Worm (Caenorhabditis elegans) whole organism, L2 larva: ENCODE results near the gene rpt-6.

Experiments
- C34F6.9 ChIP-seq: fragments of 150-350 bp; optimal IDR thresholded peaks from 2 replicates; lab custom pipeline; 2014; ENCODE audit warnings: missing biosample characterization, missing genetic modification characterization
- F13H6.1 ChIP-seq: sonication (generic microtip); optimal IDR thresholded peaks from 2 replicates; lab custom pipeline; 2016; ENCODE audit warnings: missing genetic modification characterization, missing compliant biosample characterization
- R02D3.7 ChIP-seq: fragments of 150-350 bp; optimal IDR thresholded peaks from 2 replicates; lab custom pipeline; 2014; ENCODE audit warnings: missing biosample characterization, missing genetic modification characterization
- Y55F3AM.14 ChIP-seq: fragments of 200-800 bp; sonication (Bioruptor generic); optimal IDR thresholded peaks from 2 replicates; lab custom pipeline; 2018; ENCODE audit warnings: mild to moderate bottlenecking, missing genetic modification characterization, missing compliant biosample characterization
- ZK546.5 ChIP-seq: sonication (generic microtip); optimal IDR thresholded peaks from 2 replicates; lab custom pipeline; 2017; ENCODE audit warnings: missing biosample characterization, missing genetic modification characterization
- alr-1 ChIP-seq: fragments of 150-350 bp; optimal IDR thresholded peaks from 2 replicates; lab custom pipeline; 2014; ENCODE audit warnings: missing biosample characterization, missing genetic modification characterization
- ceh-16 ChIP-seq: fragments of 150-350 bp; optimal IDR thresholded peaks from 2 replicates; lab custom pipeline; 2014; ENCODE audit warnings: missing biosample characterization, missing genetic modification characterization
- ceh-82 ChIP-seq: fragments of 150-350 bp; optimal IDR thresholded peaks from 2 replicates; lab custom pipeline; 2014; ENCODE audit warnings: missing biosample characterization, missing genetic modification characterization
- crh-2 ChIP-seq: sonication (generic microtip); optimal IDR thresholded peaks from 2 replicates; lab custom pipeline; 2017; ENCODE audit warnings: missing biosample characterization, missing genetic modification characterization
- dmd-4 ChIP-seq: sonication (generic microtip); optimal IDR thresholded peaks from 2 replicates; lab custom pipeline; 2017; ENCODE audit warnings: missing biosample characterization, missing genetic modification characterization
- elt-1 ChIP-seq: fragments of 150-350 bp; optimal IDR thresholded peaks from 2 replicates; lab custom pipeline; 2014; ENCODE audit warnings: missing biosample characterization, missing genetic modification characterization
- elt-3 ChIP-seq: sonication (generic microtip); optimal IDR thresholded peaks from 2 replicates; lab custom pipeline; 2017; ENCODE audit warnings: missing biosample characterization, missing genetic modification characterization
- lin-11 ChIP-seq: fragments of 150-350 bp; sonication (generic microtip); optimal IDR thresholded peaks from 2 replicates; lab custom pipeline; 2014; ENCODE audit warnings: missing biosample characterization, missing genetic modification characterization, inconsistent platforms, mixed read lengths
- lin-39 ChIP-seq: fragments of 150-350 bp; optimal IDR thresholded peaks from 2 replicates; lab custom pipeline; 2014; ENCODE audit warnings: missing biosample characterization, missing genetic modification reagents, missing genetic modification characterization
- lsy-2 ChIP-seq, 2 experiments: fragments of 150-350 bp in 1 of 2; sonication (generic microtip) in 1 of 2; optimal IDR thresholded peaks; 2 replicates each; lab custom pipeline; 2014 to 2017; ENCODE audit warnings: missing biosample characterization in 2 of 2, missing genetic modification characterization in 2 of 2
- mab-5 ChIP-seq: fragments of 150-350 bp; optimal IDR thresholded peaks from 2 replicates; lab custom pipeline; 2014; ENCODE audit warnings: missing biosample characterization, missing genetic modification characterization
- mbf-1 ChIP-seq: sonication (generic microtip); optimal IDR thresholded peaks from 2 replicates; lab custom pipeline; 2017; ENCODE audit warnings: missing biosample characterization, missing genetic modification characterization
- mdl-1 ChIP-seq, 2 experiments: fragments of 150-350 bp in 1 of 2; sonication (generic microtip) in 1 of 2; optimal IDR thresholded peaks; 2 replicates each; lab custom pipeline; 2017; ENCODE audit warnings: missing biosample characterization in 2 of 2, missing genetic modification characterization in 2 of 2
- nhr-11 ChIP-seq: fragments of 150-350 bp; optimal IDR thresholded peaks from 2 replicates; lab custom pipeline; 2014; ENCODE audit warnings: missing biosample characterization, missing genetic modification characterization
- nhr-129 ChIP-seq: fragments of 150-350 bp; optimal IDR thresholded peaks from 2 replicates; lab custom pipeline; 2014; ENCODE audit warnings: missing biosample characterization, missing genetic modification characterization
- nhr-21 ChIP-seq: fragments of 150-350 bp; optimal IDR thresholded peaks from 2 replicates; lab custom pipeline; 2014; ENCODE audit warnings: missing biosample characterization, missing genetic modification characterization
- nhr-23 ChIP-seq: fragments of 150-350 bp; optimal IDR thresholded peaks from 2 replicates; lab custom pipeline; 2014; ENCODE audit warnings: missing biosample characterization, missing genetic modification reagents, missing genetic modification characterization
- nhr-237 ChIP-seq: fragments of 150-350 bp; optimal IDR thresholded peaks from 2 replicates; lab custom pipeline; 2014; ENCODE audit warnings: missing biosample characterization, missing genetic modification characterization
- nhr-25 ChIP-seq: fragments of 150-350 bp; sonication (generic microtip); optimal IDR thresholded peaks from 3 replicates; lab custom pipeline; 2014; ENCODE audit warnings: missing biosample characterization, missing genetic modification characterization
- nhr-6 ChIP-seq: fragments of 150-350 bp; optimal IDR thresholded peaks from 2 replicates; lab custom pipeline; 2014; ENCODE audit warnings: missing biosample characterization, missing genetic modification characterization
- nhr-77 ChIP-seq: fragments of 150-350 bp; optimal IDR thresholded peaks from 2 replicates; lab custom pipeline; 2014; ENCODE audit warnings: missing biosample characterization, missing genetic modification characterization
- peb-1 ChIP-seq: fragments of 150-350 bp; optimal IDR thresholded peaks from 2 replicates; lab custom pipeline; 2014; ENCODE audit warnings: missing biosample characterization, missing genetic modification characterization
- skn-1 ChIP-seq: sonication (generic microtip); optimal IDR thresholded peaks from 2 replicates; lab custom pipeline; 2017; ENCODE audit warnings: missing biosample characterization, missing genetic modification characterization
- sma-3 ChIP-seq: sonication (generic microtip); optimal IDR thresholded peaks from 2 replicates; lab custom pipeline; 2016; ENCODE audit warnings: missing genetic modification reagents, missing genetic modification characterization, missing compliant biosample characterization
- sma-9 ChIP-seq, 2 experiments: fragments of 150-350 bp in 1 of 2; sonication (generic microtip) in 1 of 2; optimal IDR thresholded peaks; 2 replicates each; lab custom pipeline; 2014 to 2016; ENCODE audit warnings: missing genetic modification characterization in 2 of 2, mild to moderate bottlenecking in 1 of 2, missing biosample characterization in 1 of 2, missing compliant biosample characterization in 1 of 2, missing genetic modification reagents in 1 of 2, moderate library complexity in 1 of 2
- snpc-4 ChIP-seq: fragments of 150-350 bp; optimal IDR thresholded peaks from 2 replicates; lab custom pipeline; 2014; ENCODE audit warnings: missing biosample characterization, missing genetic modification characterization
- unc-39 ChIP-seq: fragments of 150-350 bp; optimal IDR thresholded peaks from 2 replicates; lab custom pipeline; 2014; ENCODE audit warnings: missing biosample characterization, missing genetic modification characterization
- unc-55 ChIP-seq: fragments of 150-350 bp; sonication (generic microtip); optimal IDR thresholded peaks from 3 replicates; lab custom pipeline; 2014; ENCODE audit warnings: missing biosample characterization, missing genetic modification reagents, missing genetic modification characterization
- zag-1 ChIP-seq: fragments of 150-350 bp; optimal IDR thresholded peaks from 2 replicates; lab custom pipeline; 2014; ENCODE audit warnings: missing biosample characterization, missing genetic modification characterization
- ztf-11 ChIP-seq: sonication (generic microtip); optimal IDR thresholded peaks from 2 replicates; lab custom pipeline; 2017; ENCODE audit warnings: missing biosample characterization, missing genetic modification characterization
- ztf-4 ChIP-seq: fragments of 150-350 bp; optimal IDR thresholded peaks from 2 replicates; lab custom pipeline; 2014; ENCODE audit warnings: missing biosample characterization, missing genetic modification characterization

The rpt-6 gene

ce11 chrIII:12410304-12410703 is 40.0 kb downstream of the rpt-6 start:
- TF ChIP-seq nhr-77 (tag; lab: Kevin White, UChicago) (no peak), alr-1 (tag; lab: Kevin White, UChicago) (no peak), Y55F3AM.14 (GFP tag; lab: Kevin White, UChicago) (no peak), C34F6.9 (tag; lab: Kevin White, UChicago) (no peak)

ce11 chrIII:12411059-12411458 is 40.8 kb downstream of the rpt-6 start:
- no peak for TF ChIP-seq nhr-77 (tag; lab: Kevin White, UChicago)
- no peak for TF ChIP-seq R02D3.7 (tag; lab: Kevin White, UChicago)
- TF ChIP-seq C34F6.9 (tag; lab: Kevin White, UChicago), result no peak
- TF ChIP-seq nhr-11 (tag; lab: Kevin White, UChicago), result no peak
- no peak for TF ChIP-seq ceh-16 (tag; lab: Kevin White, UChicago)
- no peak for TF ChIP-seq ztf-11 (tag; lab: Kevin White, UChicago)
- TF ChIP-seq nhr-237 (tag; lab: Kevin White, UChicago), result no peak
- no peak for TF ChIP-seq crh-2
- no peak for TF ChIP-seq Y55F3AM.14 (GFP tag; lab: Kevin White, UChicago)
- no peak for TF ChIP-seq skn-1
- no peak for TF ChIP-seq nhr-6 (tag; lab: Kevin White, UChicago)
- no peak for TF ChIP-seq snpc-4 (tag; lab: Kevin White, UChicago)
- no peak for TF ChIP-seq ZK546.5
- no peak for TF ChIP-seq mab-5 (tag; lab: Kevin White, UChicago)
- no peak for TF ChIP-seq F13H6.1
- TF ChIP-seq nhr-129 (tag; lab: Kevin White, UChicago), result no peak
- no peak for TF ChIP-seq sma-9 (GFP tag; optimal IDR thresholded peaks at IDR 0.05; lab: Kevin White, UChicago)
- TF ChIP-seq sma-9 (tag; optimal IDR thresholded peaks at IDR 0.05; lab: Kevin White, UChicago), result no peak
- TF ChIP-seq ztf-4 (tag; lab: Kevin White, UChicago), result no peak
- TF ChIP-seq lsy-2 (tag; optimal IDR thresholded peaks at IDR 0.05; lab: Kevin White, UChicago), result no peak
- no peak for TF ChIP-seq nhr-25 (tag; lab: Kevin White, UChicago)
- TF ChIP-seq, all 48 proteins: peak for 0

DNA sequence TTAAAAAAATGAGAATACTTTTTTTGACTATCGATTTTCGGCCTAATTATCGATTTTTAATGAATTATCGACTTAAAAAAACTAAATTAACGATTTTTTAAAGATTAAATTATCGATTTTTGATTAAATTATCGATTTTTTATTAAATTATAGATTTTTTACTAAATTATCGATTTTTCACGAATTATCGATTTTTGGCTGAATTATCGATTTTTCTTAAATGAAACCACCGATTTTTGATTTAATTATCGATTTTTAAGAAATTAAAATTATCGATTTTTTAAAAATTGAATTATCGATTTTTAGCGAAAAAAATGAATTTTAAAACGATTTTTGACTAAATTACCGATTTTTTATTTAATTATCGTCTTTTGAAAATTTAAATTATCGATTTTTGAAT is 41.4 kb downstream of the rpt-6 start:
- no peak for TF ChIP-seq nhr-11 (tag; lab: Kevin White, UChicago)
- TF ChIP-seq mab-5 (tag; lab: Kevin White, UChicago), result no peak
- TF ChIP-seq nhr-25 (tag; lab: Kevin White, UChicago), result no peak
- TF ChIP-seq unc-55 (GFP tag; lab: Kevin White, UChicago), result no peak
- TF ChIP-seq nhr-237 (tag; lab: Kevin White, UChicago), result no peak
- TF ChIP-seq elt-1, result no peak
- no peak for TF ChIP-seq nhr-6 (tag; lab: Kevin White, UChicago)
- no peak for TF ChIP-seq mbf-1 (tag; lab: Kevin White, UChicago)
- no peak for TF ChIP-seq dmd-4 (tag; lab: Kevin White, UChicago)
- TF ChIP-seq zag-1, result no peak
- TF ChIP-seq lin-11 (tag; lab: Kevin White, UChicago), result no peak
- no peak for TF ChIP-seq ceh-82 (tag; lab: Kevin White, UChicago)
- TF ChIP-seq sma-3, result no peak
- TF ChIP-seq peb-1 (tag; lab: Kevin White, UChicago), result no peak
- no peak for TF ChIP-seq ceh-16 (tag; lab: Kevin White, UChicago)
- TF ChIP-seq snpc-4 (tag; lab: Kevin White, UChicago), result no peak
- TF ChIP-seq mdl-1 (tag; optimal IDR thresholded peaks at IDR 0.05; lab: Kevin White, UChicago), result no peak
- no peak for TF ChIP-seq nhr-21
- TF ChIP-seq lin-39 (tag; lab: Kevin White, UChicago), result no peak

DNA sequence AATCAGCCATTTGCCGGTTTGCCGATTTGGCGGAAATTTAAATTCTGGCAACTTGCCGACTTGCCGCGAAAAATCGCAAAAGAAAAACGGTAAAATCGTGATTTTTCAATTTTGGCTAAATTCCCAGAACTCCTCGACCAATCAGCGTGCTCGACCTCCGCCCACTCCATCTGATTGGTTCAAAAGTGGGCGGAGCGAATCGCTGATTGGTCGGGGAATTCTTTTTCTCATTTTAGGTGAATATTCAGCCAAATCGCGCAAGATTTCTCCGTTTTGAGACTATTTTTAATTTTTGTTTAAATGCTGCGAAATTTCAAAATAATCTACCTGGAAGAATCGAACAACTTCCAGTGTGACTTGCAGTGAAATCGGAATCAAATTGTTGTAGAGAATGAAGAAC is 44.3 kb downstream of the rpt-6 start:
- TF ChIP-seq Y55F3AM.14 (GFP tag; lab: Kevin White, UChicago) (no peak), unc-39 (tag; lab: Kevin White, UChicago) (no peak)

DNA sequence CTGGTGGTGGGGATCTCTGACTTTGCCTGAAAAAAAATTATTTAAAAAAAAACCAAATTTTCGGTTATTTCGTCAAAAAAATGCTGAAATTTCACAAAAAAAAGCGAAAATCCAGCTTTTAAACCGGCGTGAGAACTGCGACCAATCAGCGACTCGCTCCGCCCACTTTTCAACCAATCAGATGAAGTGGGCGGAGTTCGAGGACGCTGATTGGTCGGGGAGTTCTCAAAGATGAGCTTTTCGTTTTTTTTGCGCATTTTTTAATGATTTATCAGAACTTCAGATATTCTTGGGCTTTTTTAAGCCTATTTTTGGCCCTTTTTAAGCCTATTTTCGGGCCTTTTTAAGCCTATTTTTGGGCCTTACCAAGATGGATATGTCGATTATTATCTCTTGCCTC is 50.0 kb downstream of the rpt-6 start:
- TF ChIP-seq nhr-6 (tag; lab: Kevin White, UChicago) (no peak), elt-3 (tag; lab: Kevin White, UChicago) (no peak), ztf-11 (tag; lab: Kevin White, UChicago) (no peak), dmd-4 (tag; lab: Kevin White, UChicago) (no peak), nhr-23 (tag; lab: Kevin White, UChicago) (no peak), nhr-77 (tag; lab: Kevin White, UChicago) (no peak)
- TF ChIP-seq, all 48 proteins: peak for 0
